Worm (Caenorhabditis elegans): ENCODE measurements around the gene trpl-2.

DNA sequence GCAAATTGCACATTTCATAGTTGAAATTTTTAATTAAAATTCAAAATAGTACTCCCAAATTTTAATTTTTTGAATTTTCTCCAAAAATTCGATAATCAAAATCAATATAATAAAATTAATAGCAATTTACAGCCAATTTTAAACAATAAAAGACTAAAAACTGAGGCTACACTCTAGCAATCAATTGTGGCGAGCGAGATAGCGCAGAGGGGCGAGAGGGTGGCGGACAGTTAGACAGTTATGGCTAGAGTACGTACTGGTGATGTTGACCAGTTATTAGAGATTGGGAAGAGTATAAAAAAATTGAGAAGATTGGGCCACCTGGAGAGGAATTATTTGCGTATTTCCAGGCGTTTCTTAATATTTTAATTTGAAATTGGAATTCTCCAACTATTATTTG, 48.8 kb upstream of the trpl-2 start, which contains the start of gene nhr-78:
- TF ChIP-seq klf-2 (GFP tag; conservative IDR thresholded peaks at IDR 0.05) = no peak
- no peak for TF ChIP-seq cog-1 (tag; optimal IDR thresholded peaks at IDR 0.05)
- no peak for TF ChIP-seq T22C8.4 (GFP tag; IDR thresholded peaks at IDR 0.05)
- TF ChIP-seq flt-1 (GFP tag; IDR thresholded peaks at IDR 0.05) = no peak
